Fruit fly (Drosophila melanogaster) whole organism, embryonic: ENCODE results near the gene trr.

Source experiments
- Blimp-1 ChIP-seq: fragments of 200-800 bp; sonication (Bioruptor generic); optimal IDR thresholded peaks from 3 replicates; lab custom pipeline; 2018; ENCODE audit warnings: missing biosample characterization, missing genetic modification characterization, mild to moderate bottlenecking, moderate library complexity, missing genetic modification reagents
- C15 ChIP-seq: fragments of 200-800 bp; sonication (Bioruptor generic); IDR thresholded peaks from 3 replicates; pipeline ENCODE4 v1.3.6; 2022; ENCODE audit warnings: missing biosample characterization, missing genetic modification characterization
- CG10431 ChIP-seq: fragments of 200-800 bp; sonication (Bioruptor generic); optimal IDR thresholded peaks from 3 replicates; lab custom pipeline; 2018; ENCODE audit warnings: missing biosample characterization, mild to moderate bottlenecking, missing genetic modification characterization
- CG10654 ChIP-seq: fragments of 200-800 bp; sonication (Bioruptor generic); optimal IDR thresholded peaks from 2 replicates; lab custom pipeline; 2016; ENCODE audit warnings: missing biosample characterization, missing genetic modification characterization
- CG11456 ChIP-seq: fragments of 200-800 bp; sonication (Bioruptor generic); IDR thresholded peaks from 3 replicates; pipeline ENCODE4 v1.3.6; 2022; ENCODE audit warnings: missing biosample characterization, missing genetic modification characterization
- CG12071 ChIP-seq: fragments of 200-800 bp; sonication (Bioruptor generic); optimal IDR thresholded peaks from 3 replicates; lab custom pipeline; 2018; ENCODE audit warnings: missing biosample characterization, mild to moderate bottlenecking, missing genetic modification characterization
- CG12299 ChIP-seq: fragments of 200-800 bp; sonication (Bioruptor generic); optimal IDR thresholded peaks from 2 replicates; lab custom pipeline; 2018; ENCODE audit warnings: missing biosample characterization, mild to moderate bottlenecking, missing genetic modification characterization
- CG1233 ChIP-seq: fragments of 200-800 bp; sonication (Bioruptor generic); optimal IDR thresholded peaks from 4 replicates; lab custom pipeline; 2018; ENCODE audit warnings: missing biosample characterization, mild to moderate bottlenecking, missing genetic modification characterization
- CG15011 ChIP-seq: fragments of 200-800 bp; sonication (Bioruptor generic); optimal IDR thresholded peaks from 3 replicates; lab custom pipeline; 2018; ENCODE audit warnings: missing biosample characterization, mild to moderate bottlenecking, missing genetic modification characterization
- CG17359 ChIP-seq: fragments of 200-800 bp; sonication (Bioruptor generic); optimal IDR thresholded peaks from 3 replicates; lab custom pipeline; 2018; ENCODE audit warnings: missing biosample characterization, mild to moderate bottlenecking, missing genetic modification characterization, moderate library complexity
- CG2202 ChIP-seq: fragments of 200-800 bp; sonication (Bioruptor generic); optimal IDR thresholded peaks from 2 replicates; lab custom pipeline; 2018; ENCODE audit warnings: missing biosample characterization, mild to moderate bottlenecking, missing genetic modification characterization
- CG30020 ChIP-seq: fragments of 200-800 bp; optimal IDR thresholded peaks from 2 replicates; lab custom pipeline; 2019; ENCODE audit warnings: missing biosample characterization, mild to moderate bottlenecking, missing genetic modification characterization, moderate library complexity
- CG32772 ChIP-seq: fragments of 200-800 bp; sonication (Bioruptor generic); IDR thresholded peaks from 2 replicates; pipeline ENCODE4 v1.3.6; 2022; ENCODE audit warnings: missing biosample characterization, missing genetic modification characterization
- CG4360 ChIP-seq: fragments of 200-800 bp; sonication (Bioruptor generic); IDR thresholded peaks from 2 replicates; pipeline ENCODE4 v1.3.6; 2022; ENCODE audit warnings: missing biosample characterization, missing genetic modification characterization
- CG4707 ChIP-seq: fragments of 200-800 bp; sonication (Bioruptor generic); optimal IDR thresholded peaks from 2 replicates; lab custom pipeline; 2018; ENCODE audit warnings: missing biosample characterization, mild to moderate bottlenecking, missing genetic modification characterization, moderate library complexity
- CG5953 ChIP-seq: fragments of 200-800 bp; sonication (Bioruptor generic); IDR thresholded peaks from 2 replicates; pipeline ENCODE4 v1.3.6; 2022; ENCODE audit warnings: missing biosample characterization, missing genetic modification characterization
- CG8359 ChIP-seq: fragments of 200-800 bp; sonication (Bioruptor generic); optimal IDR thresholded peaks from 2 replicates; lab custom pipeline; 2017; ENCODE audit warnings: missing biosample characterization, mild to moderate bottlenecking, missing genetic modification characterization, borderline replicate concordance
- Drgx ChIP-seq: fragments of 200-800 bp; sonication (Bioruptor generic); IDR thresholded peaks from 2 replicates; pipeline ENCODE4 v1.3.6; 2022; ENCODE audit warnings: missing biosample characterization, missing genetic modification characterization
- Ets65A ChIP-seq: fragments of 200-800 bp; sonication (Bioruptor generic); peaks from one replicate; lab custom pipeline; 2016; ENCODE audit warnings: missing biosample characterization, missing genetic modification characterization
- H2.0 ChIP-seq: fragments of 200-800 bp; sonication (Bioruptor generic); IDR thresholded peaks from 2 replicates; pipeline ENCODE4 v1.3.6; 2022; ENCODE audit warnings: missing biosample characterization, missing genetic modification characterization
- Hr78 ChIP-seq, 2 experiments: fragments of 200-800 bp in 1 of 2; fragments of >200 bp in 1 of 2; sonication (Bioruptor generic) in 1 of 2; optimal IDR thresholded peaks; 2 replicates each; lab custom pipeline; 2017 to 2019; ENCODE audit warnings: missing biosample characterization in 2 of 2, missing genetic modification characterization in 2 of 2, mild to moderate bottlenecking in 1 of 2, moderate library complexity in 1 of 2
- Hsf ChIP-seq: fragments of 200-800 bp; sonication (Bioruptor generic); optimal IDR thresholded peaks from 3 replicates; lab custom pipeline; 2016; ENCODE audit warnings: missing biosample characterization, missing genetic modification characterization
- Lpt ChIP-seq: fragments of >200 bp; optimal IDR thresholded peaks from 2 replicates; lab custom pipeline; 2018; ENCODE audit warnings: missing biosample characterization, missing genetic modification characterization
- Mrtf ChIP-seq: fragments of 200-800 bp; sonication (Bioruptor generic); IDR thresholded peaks from 3 replicates; pipeline ENCODE4 v1.3.6; 2022; ENCODE audit warnings: missing biosample characterization, missing genetic modification characterization
- Pdp1 ChIP-seq, 2 experiments: fragments of 200-800 bp; sonication (Bioruptor generic); optimal IDR thresholded peaks; 3 replicates each; lab custom pipeline; 2016; ENCODE audit warnings: missing biosample characterization in 2 of 2, missing genetic modification characterization in 2 of 2, mild to moderate bottlenecking in 1 of 2, moderate library complexity in 1 of 2
- Side ChIP-seq: fragments of 200-800 bp; sonication (Bioruptor generic); optimal IDR thresholded peaks from 2 replicates; lab custom pipeline; 2016; ENCODE audit warnings: missing biosample characterization, missing genetic modification characterization
- Spps ChIP-seq: fragments of 200-800 bp; sonication (Bioruptor generic); optimal IDR thresholded peaks from 2 replicates; lab custom pipeline; 2018; ENCODE audit warnings: missing biosample characterization, mild to moderate bottlenecking, missing genetic modification characterization
- Taf1 ChIP-seq: fragments of 200-800 bp; sonication (Bioruptor generic); IDR thresholded peaks from 2 replicates; pipeline ENCODE4 v1.3.6; 2022; ENCODE audit warnings: missing biosample characterization, missing genetic modification characterization
- ab ChIP-seq: fragments of 200-800 bp; sonication (Bioruptor generic); optimal IDR thresholded peaks from 2 replicates; lab custom pipeline; 2016; ENCODE audit warnings: missing biosample characterization, missing genetic modification characterization
- bcd ChIP-seq: fragments of 200-800 bp; sonication (Bioruptor generic); optimal IDR thresholded peaks from 2 replicates; lab custom pipeline; 2017; ENCODE audit warnings: missing biosample characterization, mild to moderate bottlenecking, missing genetic modification characterization
- chif ChIP-seq, 2 experiments: fragments of 200-800 bp; sonication (Bioruptor generic); optimal IDR thresholded peaks; 3 replicates each; lab custom pipeline; 2016; ENCODE audit warnings: missing biosample characterization in 2 of 2, missing genetic modification characterization in 2 of 2
- chn ChIP-seq: fragments of 200-800 bp; sonication (Bioruptor generic); optimal IDR thresholded peaks from 2 replicates; lab custom pipeline; 2016; ENCODE audit warnings: missing biosample characterization, missing genetic modification characterization
- disco-r ChIP-seq: fragments of 200-800 bp; sonication (Bioruptor generic); optimal IDR thresholded peaks from 2 replicates; lab custom pipeline; 2016; ENCODE audit warnings: missing biosample characterization, missing genetic modification characterization
- ftz-f1 ChIP-seq: fragments of 200-800 bp; sonication (Bioruptor generic); optimal IDR thresholded peaks from 2 replicates; lab custom pipeline; 2016; ENCODE audit warnings: missing biosample characterization, missing genetic modification characterization
- gfzf ChIP-seq: fragments of 200-800 bp; sonication (Bioruptor generic); optimal IDR thresholded peaks from 2 replicates; lab custom pipeline; 2016; ENCODE audit warnings: missing biosample characterization, mild to moderate bottlenecking, missing genetic modification characterization, moderate library complexity
- inv ChIP-seq: fragments of 200-800 bp; sonication (Bioruptor generic); IDR thresholded peaks from 2 replicates; pipeline ENCODE4 v1.3.6; 2022; ENCODE audit warnings: missing biosample characterization, missing genetic modification characterization; ENCODE audit not compliant: partially characterized antibody
- kni ChIP-seq: fragments of 200-800 bp; sonication (Bioruptor generic); optimal IDR thresholded peaks from 3 replicates; lab custom pipeline; 2017; ENCODE audit warnings: mild to moderate bottlenecking, missing biosample characterization, missing genetic modification reagents, missing genetic modification characterization
- otp ChIP-seq: fragments of 200-800 bp; sonication (Bioruptor generic); IDR thresholded peaks from 3 replicates; pipeline ENCODE4, ENCODE4 v1.3.6; 2022; ENCODE audit warnings: missing biosample characterization, missing genetic modification characterization
- pho ChIP-seq: fragments of 200-800 bp; sonication (Bioruptor generic); optimal IDR thresholded peaks from 2 replicates; lab custom pipeline; 2016; ENCODE audit warnings: missing biosample characterization, missing genetic modification characterization
- repo ChIP-seq: fragments of 200-800 bp; sonication (Bioruptor generic); optimal IDR thresholded peaks from 2 replicates; lab custom pipeline; 2016; ENCODE audit warnings: missing biosample characterization, missing genetic modification characterization
- sc ChIP-seq, 3 experiments: fragments of >200 bp in 2 of 3; fragments of 200-800 bp in 1 of 3; sonication (Bioruptor generic) in 1 of 3; optimal IDR thresholded peaks; 2 replicates in 2 of 3; 3 replicates in 1 of 3; lab custom pipeline; 2017; ENCODE audit warnings: mild to moderate bottlenecking in 1 of 3, missing biosample characterization in 1 of 3, missing genetic modification characterization in 1 of 3, missing genetic modification reagents in 1 of 3
- sd ChIP-seq: fragments of 200-800 bp; sonication (Bioruptor generic); optimal IDR thresholded peaks from 3 replicates; lab custom pipeline; 2018; ENCODE audit warnings: missing biosample characterization, mild to moderate bottlenecking, missing genetic modification characterization, moderate library complexity
- sima ChIP-seq: fragments of 200-800 bp; sonication (Bioruptor generic); optimal IDR thresholded peaks from 2 replicates; lab custom pipeline; 2016; ENCODE audit warnings: missing biosample characterization, missing genetic modification characterization
- tin ChIP-seq: fragments of 200-800 bp; sonication (Bioruptor generic); optimal IDR thresholded peaks from 3 replicates; lab custom pipeline; 2016; ENCODE audit warnings: missing biosample characterization, missing genetic modification characterization
- tup ChIP-seq: fragments of 200-800 bp; sonication (Bioruptor generic); optimal IDR thresholded peaks from 2 replicates; lab custom pipeline; 2016; ENCODE audit warnings: missing biosample characterization, mild to moderate bottlenecking, missing genetic modification characterization, moderate library complexity
- twi ChIP-seq: fragments of 200-800 bp; optimal IDR thresholded peaks from 2 replicates; lab custom pipeline; 2019; ENCODE audit warnings: missing biosample characterization, mild to moderate bottlenecking, missing genetic modification characterization, moderate library complexity
- unc-4 ChIP-seq: fragments of 200-800 bp; sonication (Bioruptor generic); IDR thresholded peaks from 2 replicates; pipeline ENCODE4 v1.3.6; 2022; ENCODE audit warnings: missing biosample characterization, missing genetic modification characterization; ENCODE audit not compliant: partially characterized antibody
- zen2 ChIP-seq: fragments of 200-800 bp; sonication (Bioruptor generic); IDR thresholded peaks from 3 replicates; pipeline ENCODE4 v1.3.6; 2022; ENCODE audit warnings: missing biosample characterization, missing genetic modification characterization; ENCODE audit not compliant: partially characterized antibody
- zfh1 ChIP-seq: fragments of 200-800 bp; sonication (Bioruptor generic); IDR thresholded peaks from 3 replicates; pipeline ENCODE4 v1.3.6; 2022; ENCODE audit warnings: missing biosample characterization, missing genetic modification characterization

Gene trr

DNA sequence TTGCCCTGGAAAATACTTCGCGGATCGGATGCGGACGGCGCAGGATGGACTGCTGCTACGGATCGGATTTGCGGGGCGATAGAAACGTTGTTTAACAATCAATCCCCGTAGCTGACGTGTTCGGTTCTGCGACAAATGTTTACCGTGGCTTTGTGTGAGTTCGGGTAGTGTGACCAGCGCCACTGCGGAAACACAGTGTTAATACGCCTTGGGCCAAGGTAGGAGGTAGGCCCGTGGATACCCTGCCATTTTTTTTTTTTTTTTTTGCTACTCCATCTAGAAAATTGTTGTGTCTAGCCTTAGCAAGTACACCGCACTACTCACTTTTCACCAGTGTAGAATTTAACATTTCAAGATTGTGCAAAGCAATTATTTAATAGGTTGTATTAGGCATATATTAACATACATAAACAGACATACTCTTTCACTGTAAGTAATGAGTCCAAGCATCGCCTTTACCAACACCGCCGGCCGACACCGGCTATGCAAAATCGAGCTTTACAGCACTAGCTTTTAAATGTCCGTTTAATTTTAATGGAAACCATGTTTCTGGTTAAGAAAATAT lies 28.0 kb downstream of the trr start, which contains the start of gene deltaCOP (continued):
- TF ChIP-seq Lpt (GFP tag; lab: Kevin White, UChicago) = no peak
- no peak for TF ChIP-seq CG15011
- peak; percentile 75 for TF ChIP-seq gfzf (GFP tag; lab: Kevin White, UChicago)
- TF ChIP-seq repo (GFP tag; lab: Kevin White, UChicago) = peak; percentile 85
- peak; percentile 47 for TF ChIP-seq CG2202 (tag; lab: Kevin White, UChicago)
- peak; percentile 84 to 89 for TF ChIP-seq chif (GFP tag; optimal IDR thresholded peaks at IDR 0.05; lab: Kevin White, UChicago)
- TF ChIP-seq kni (GFP tag; lab: Kevin White, UChicago) = peak; percentile 32
- TF ChIP-seq Drgx = peak; percentile 77
- TF ChIP-seq disco-r (GFP tag; lab: Kevin White, UChicago) = peak; percentile 81
- TF ChIP-seq CG30020 (tag; lab: Kevin White, UChicago) = peak; percentile 41
- TF ChIP-seq Blimp-1 (GFP tag; lab: Kevin White, UChicago) = peak; percentile 58
- TF ChIP-seq Mrtf (GFP tag; lab: Robert Waterston, UW) = peak; percentile 69; the same call in 2 of the 3 replicates
- TF ChIP-seq CG4360 (GFP tag; lab: Robert Waterston, UW) = peak; percentile 26; the same call in 1 of the 2 replicates
- TF ChIP-seq Spps (tag; lab: Kevin White, UChicago) = peak; percentile 14
- TF ChIP-seq C15 (GFP tag; lab: Robert Waterston, UW) = 0 out of 3 replicates have a peak, but pooled peaks have one; percentile 50
- TF ChIP-seq Taf1 (GFP tag; lab: Robert Waterston, UW) = peak; percentile 78
- TF ChIP-seq twi (tag; lab: Kevin White, UChicago) = peak; percentile 58
- peak; percentile 85 to 91 for TF ChIP-seq Pdp1 (GFP tag; optimal IDR thresholded peaks at IDR 0.05; lab: Kevin White, UChicago)
- no peak for TF ChIP-seq ab
- peak; percentile 87 for TF ChIP-seq tin (GFP tag; lab: Kevin White, UChicago)
- peak; percentile 60; the same call in 1 of the 2 replicates for TF ChIP-seq CG5953 (GFP tag; lab: Robert Waterston, UW)
- TF ChIP-seq chn (GFP tag; lab: Kevin White, UChicago) = peak; percentile 87
- no peak for TF ChIP-seq sc (optimal IDR thresholded peaks at IDR 0.05; lab: Kevin White, UChicago)
- no peak for TF ChIP-seq sc (GFP tag; optimal IDR thresholded peaks at IDR 0.05; lab: Kevin White, UChicago)
- TF ChIP-seq CG4707 (GFP tag; lab: Kevin White, UChicago) = no peak
- TF ChIP-seq ftz-f1 (GFP tag; lab: Kevin White, UChicago) = peak; percentile 35
- no peak for TF ChIP-seq sima
- TF ChIP-seq Hsf (GFP tag; lab: Kevin White, UChicago) = peak; percentile 92
- TF ChIP-seq unc-4 (GFP tag; lab: Robert Waterston, UW) = no peak
- TF ChIP-seq CG11456 (GFP tag; lab: Robert Waterston, UW) = peak; percentile 82; the same call in 2 of the 3 replicates
- TF ChIP-seq zen2 (GFP tag; lab: Robert Waterston, UW) = no peak
- TF ChIP-seq Hr78 (GFP tag; optimal IDR thresholded peaks at IDR 0.05; lab: Kevin White, UChicago) = peak in 1 of 2 experiments; percentile 2
- TF ChIP-seq CG12071 (GFP tag; lab: Kevin White, UChicago) = peak; percentile 42
- peak; percentile 83 for TF ChIP-seq Side (GFP tag; lab: Kevin White, UChicago)
- TF ChIP-seq CG10654 (GFP tag; lab: Kevin White, UChicago) = peak; percentile 78
- peak; percentile 73 for TF ChIP-seq CG1233 (GFP tag; lab: Kevin White, UChicago)
- TF ChIP-seq Ets65A (GFP tag; lab: Kevin White, UChicago) = peak; percentile 99
- no peak for TF ChIP-seq inv
- TF ChIP-seq CG12299 (tag; lab: Kevin White, UChicago) = no peak
- TF ChIP-seq CG10431 (GFP tag; lab: Kevin White, UChicago) = no peak
- TF ChIP-seq H2.0 = peak; percentile 72
- no peak for TF ChIP-seq CG8359 (GFP tag; lab: Kevin White, UChicago)
- TF ChIP-seq CG32772 (GFP tag; lab: Robert Waterston, UW) = peak; percentile 87
- peak; percentile 61 for TF ChIP-seq tup (GFP tag; lab: Kevin White, UChicago)
- TF ChIP-seq otp = no peak
- peak; percentile 70 for TF ChIP-seq zfh1
- TF ChIP-seq pho (GFP tag; lab: Kevin White, UChicago) = peak; percentile 94
- no peak for TF ChIP-seq sd (tag; lab: Kevin White, UChicago)
- TF ChIP-seq CG17359 (tag; lab: Kevin White, UChicago) = peak; percentile 76
- TF ChIP-seq bcd (GFP tag; lab: Kevin White, UChicago) = peak; percentile 83
